Worm (Caenorhabditis elegans): ENCODE measurements around the gene C29E4.9.

The C29E4.9 gene

DNA sequence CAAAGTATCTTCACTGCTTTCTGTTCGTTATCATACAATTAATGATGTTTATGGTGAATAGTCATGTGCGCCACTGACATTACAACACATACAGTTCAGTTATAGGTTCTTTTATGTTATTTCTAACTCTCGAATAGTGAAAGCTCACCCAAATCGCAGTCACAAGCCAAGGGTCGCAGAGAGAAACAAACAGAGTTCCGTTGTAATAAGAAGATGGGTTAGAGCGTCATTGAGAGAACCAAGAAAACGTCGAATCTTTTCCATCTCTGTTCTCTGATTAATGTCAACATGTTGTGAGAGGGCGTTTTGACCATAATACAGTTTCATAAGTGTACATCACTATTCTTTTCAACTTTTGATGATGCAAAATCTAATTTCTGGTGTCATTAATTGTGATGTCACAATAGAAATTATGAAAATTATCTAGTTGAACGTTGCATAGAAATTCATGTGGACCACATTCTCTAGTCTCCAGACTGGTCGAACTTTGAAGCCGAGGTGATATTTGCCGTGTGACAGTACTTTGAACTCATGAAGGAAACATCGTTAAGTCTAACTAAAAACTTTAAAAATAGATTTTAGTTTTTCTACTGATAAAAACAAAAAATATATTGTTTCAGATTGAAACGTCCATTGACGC lies 17.2 kb upstream of the C29E4.9 start (continued):
- TF ChIP-seq jun-1 (tag; optimal IDR thresholded peaks at IDR 0.05): no peak
- no peak for TF ChIP-seq nhr-11 (tag; optimal IDR thresholded peaks at IDR 0.05)
- TF ChIP-seq fkh-8 (tag; optimal IDR thresholded peaks at IDR 0.05): no peak
- TF ChIP-seq lin-15B (tag; optimal IDR thresholded peaks at IDR 0.05): no peak
- TF ChIP-seq lin-39 (tag; optimal IDR thresholded peaks at IDR 0.05): no peak
- no peak for TF ChIP-seq mef-2 (tag; optimal IDR thresholded peaks at IDR 0.05)
- no peak for TF ChIP-seq ets-5 (GFP tag; IDR thresholded peaks at IDR 0.05)
- TF ChIP-seq snu-23 (GFP tag; optimal IDR thresholded peaks at IDR 0.05): peak; percentile 50
- TF ChIP-seq ces-1 (GFP tag; optimal IDR thresholded peaks at IDR 0.05): no peak
- TF ChIP-seq skn-1 (tag; optimal IDR thresholded peaks at IDR 0.05): no peak
- TF ChIP-seq nhr-90 (tag; optimal IDR thresholded peaks at IDR 0.05; ENCODE audit: poor library complexity): no peak
- TF ChIP-seq snpc-4 (tag; optimal IDR thresholded peaks at IDR 0.05): no peak
- no peak for TF ChIP-seq F16B12.6 (tag; optimal IDR thresholded peaks at IDR 0.05)
- TF ChIP-seq xbp-1 (tag; optimal IDR thresholded peaks at IDR 0.05): peak; percentile 4
- TF ChIP-seq aly-2 (tag; optimal IDR thresholded peaks at IDR 0.05): no peak
- no peak for TF ChIP-seq ceh-82 (tag; optimal IDR thresholded peaks at IDR 0.05)
- no peak for TF ChIP-seq ztf-11 (tag; optimal IDR thresholded peaks at IDR 0.05)
- peak; percentile 16 for TF ChIP-seq C16A3.4 (tag; optimal IDR thresholded peaks at IDR 0.05)
- TF ChIP-seq nhr-20 (tag; optimal IDR thresholded peaks at IDR 0.05): peak; percentile 68
- no peak for TF ChIP-seq nhr-84 (tag; optimal IDR thresholded peaks at IDR 0.05)
- TF ChIP-seq ztf-4 (tag; optimal IDR thresholded peaks at IDR 0.05): peak; percentile 34
- TF ChIP-seq nhr-28 (tag; optimal IDR thresholded peaks at IDR 0.05): no peak
- peak in 3 of 6 experiments; percentile 8 to 40 (median 8) for TF ChIP-seq elt-3 (tag; optimal IDR thresholded peaks at IDR 0.05)
- TF ChIP-seq ceh-90 (tag; optimal IDR thresholded peaks at IDR 0.05): no peak
- TF ChIP-seq unc-130 (tag; optimal IDR thresholded peaks at IDR 0.05): no peak
- TF ChIP-seq sptf-1 (tag; optimal IDR thresholded peaks at IDR 0.05): no peak
- no peak for TF ChIP-seq unc-98 (GFP tag; IDR thresholded peaks at IDR 0.05)
- no peak for TF ChIP-seq hpl-2 (GFP tag; optimal IDR thresholded peaks at IDR 0.05)
- TF ChIP-seq dsc-1 (tag; optimal IDR thresholded peaks at IDR 0.05): no peak
- TF ChIP-seq C34B4.2 (tag; optimal IDR thresholded peaks at IDR 0.05): no peak
- peak; percentile 27 for TF ChIP-seq ama-1 (optimal IDR thresholded peaks at IDR 0.05)
- no peak for TF ChIP-seq nhr-12 (tag; optimal IDR thresholded peaks at IDR 0.05)
- TF ChIP-seq hlh-4 (tag; optimal IDR thresholded peaks at IDR 0.05): no peak
- TF ChIP-seq nhr-19 (GFP tag; conservative IDR thresholded peaks at IDR 0.05): peak; percentile 69
- peak; percentile 34 for TF ChIP-seq elt-2 (tag; optimal IDR thresholded peaks at IDR 0.05)
- no peak for TF ChIP-seq C04F5.9 (tag; optimal IDR thresholded peaks at IDR 0.05)
- no peak for TF ChIP-seq zip-4 (GFP tag; optimal IDR thresholded peaks at IDR 0.05)
- TF ChIP-seq sox-4 (tag; optimal IDR thresholded peaks at IDR 0.05): no peak
- TF ChIP-seq nhr-47 (tag; optimal IDR thresholded peaks at IDR 0.05): no peak
- peak; percentile 57 for TF ChIP-seq lin-14 (GFP tag; optimal IDR thresholded peaks at IDR 0.05)
- peak in 1 of 2 experiments; percentile 3 for TF ChIP-seq mdl-1 (tag; optimal IDR thresholded peaks at IDR 0.05)

DNA sequence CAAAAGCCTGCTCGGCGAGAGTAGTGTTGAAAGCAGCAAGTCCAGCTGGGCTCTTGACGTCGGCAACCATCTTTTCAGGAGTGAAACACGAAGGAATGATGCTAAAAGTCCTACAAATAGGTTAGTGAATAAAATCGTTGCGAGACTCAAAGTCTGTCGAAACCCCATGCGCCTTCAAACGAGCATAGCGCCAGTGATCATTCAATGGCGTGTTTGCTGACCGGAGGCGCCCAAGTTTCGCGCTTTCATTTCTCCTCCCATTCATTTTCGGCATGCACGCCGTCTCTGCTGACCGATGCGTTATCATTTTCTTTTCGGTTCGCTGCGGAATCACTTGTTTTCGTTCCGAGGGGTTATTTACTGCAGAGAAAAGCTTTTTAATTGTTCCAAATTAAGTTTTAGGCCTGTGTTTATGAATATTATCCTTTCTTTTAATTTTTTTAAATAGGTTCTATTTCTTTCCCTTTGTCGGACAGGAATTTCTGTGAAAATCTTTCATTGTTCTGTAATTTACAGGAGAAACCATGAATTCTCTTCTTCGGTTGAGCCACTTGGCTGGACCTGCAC lies 16.4 kb upstream of the C29E4.9 start, which contains the start of the genes eef-1B.1 and aco-2:
eef-1B.1 (minus strand) TSS at position 186 of the 567 bp plus-strand sequence.
aco-2 (plus strand) TSS at position 517 of the 567 bp plus-strand sequence.
- peak; percentile 89 for TF ChIP-seq isw-1 (GFP tag; IDR thresholded peaks at IDR 0.05)
- TF ChIP-seq rnt-1 (tag; optimal IDR thresholded peaks at IDR 0.05): peak; percentile 95
- peak; percentile 96 for TF ChIP-seq lin-13 (GFP tag; optimal IDR thresholded peaks at IDR 0.05)
- TF ChIP-seq unc-86 (tag; optimal IDR thresholded peaks at IDR 0.05): peak; percentile 90
- no peak for TF ChIP-seq ces-1 (GFP tag; optimal IDR thresholded peaks at IDR 0.05)
- no peak for TF ChIP-seq nhr-28 (tag; optimal IDR thresholded peaks at IDR 0.05)
- peak; percentile 90 for TF ChIP-seq skn-1 (tag; optimal IDR thresholded peaks at IDR 0.05)
- no peak for TF ChIP-seq nhr-12 (tag; optimal IDR thresholded peaks at IDR 0.05)
- peak; percentile 84 for TF ChIP-seq lin-15B (tag; optimal IDR thresholded peaks at IDR 0.05)
- TF ChIP-seq fkh-4 (tag; optimal IDR thresholded peaks at IDR 0.05; ENCODE audit: borderline replicate concordance): peak; percentile 26
- peak; percentile 43 for TF ChIP-seq nhr-11 (tag; optimal IDR thresholded peaks at IDR 0.05)
- TF ChIP-seq mab-9 (GFP tag; IDR thresholded peaks at IDR 0.05): peak; percentile 90
- peak; percentile 88 for TF ChIP-seq grh-1 (GFP tag; IDR thresholded peaks at IDR 0.05)
- no peak for TF ChIP-seq sptf-1 (tag; optimal IDR thresholded peaks at IDR 0.05)
- peak; percentile 95 for TF ChIP-seq lin-14 (GFP tag; optimal IDR thresholded peaks at IDR 0.05)
- no peak for TF ChIP-seq unc-62 (GFP tag; optimal IDR thresholded peaks at IDR 0.05)
- TF ChIP-seq unc-30 (tag; optimal IDR thresholded peaks at IDR 0.05): no peak
- TF ChIP-seq nhr-84 (tag; optimal IDR thresholded peaks at IDR 0.05): no peak
- TF ChIP-seq zip-4 (GFP tag; optimal IDR thresholded peaks at IDR 0.05): peak; percentile 83
- peak; percentile 62 for TF ChIP-seq aha-1 (tag; optimal IDR thresholded peaks at IDR 0.05)
- TF ChIP-seq sox-4 (tag; optimal IDR thresholded peaks at IDR 0.05): peak; percentile 70
- TF ChIP-seq lin-39 (tag; optimal IDR thresholded peaks at IDR 0.05): peak; percentile 69
- TF ChIP-seq pqm-1 (tag; optimal IDR thresholded peaks at IDR 0.05): no peak
